Worm (Caenorhabditis elegans): ENCODE data around the gene srx-20.

DNA sequence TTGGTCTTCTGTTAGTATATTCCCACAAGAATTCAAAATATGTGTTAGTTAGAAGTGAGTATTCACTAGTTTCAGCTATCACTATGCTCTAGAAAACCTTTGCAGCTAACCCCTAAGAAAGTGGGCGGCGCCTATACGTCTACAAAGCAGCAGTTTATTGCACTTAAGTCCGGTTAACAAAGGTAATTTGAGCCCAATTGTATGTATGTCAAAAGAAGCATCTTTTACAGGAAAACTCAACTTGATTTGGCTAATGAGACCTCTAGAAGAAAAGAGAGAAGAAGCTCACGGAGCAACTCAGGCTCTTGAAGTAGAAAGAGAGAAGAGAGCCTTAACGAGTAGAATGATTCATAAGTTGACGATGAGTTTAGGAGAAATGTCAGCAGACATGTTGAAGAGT lies 15.2 kb upstream of the srx-20 start:
- TF ChIP-seq unc-120 (tag; optimal IDR thresholded peaks at IDR 0.05; ENCODE audit: poor library complexity, severe bottlenecking): no peak
- TF ChIP-seq mls-2 (tag; optimal IDR thresholded peaks at IDR 0.05): no peak
- no peak for TF ChIP-seq pha-4 (tag; optimal IDR thresholded peaks at IDR 0.05)
- TF ChIP-seq mep-1 (tag; optimal IDR thresholded peaks at IDR 0.05): no peak
- TF ChIP-seq snpc-4 (tag; optimal IDR thresholded peaks at IDR 0.05): no peak
- no peak for TF ChIP-seq mab-5 (tag; optimal IDR thresholded peaks at IDR 0.05)
- no peak for TF ChIP-seq lin-32 (GFP tag; optimal IDR thresholded peaks at IDR 0.05)
- TF ChIP-seq nhr-28 (tag; optimal IDR thresholded peaks at IDR 0.05): no peak
- TF ChIP-seq nhr-237 (tag; optimal IDR thresholded peaks at IDR 0.05): no peak

All from whole organism, mixed stage, embryonic.